Fruit fly (Drosophila melanogaster): ENCODE results near the gene Fur1.

Fur1 gene

DNA sequence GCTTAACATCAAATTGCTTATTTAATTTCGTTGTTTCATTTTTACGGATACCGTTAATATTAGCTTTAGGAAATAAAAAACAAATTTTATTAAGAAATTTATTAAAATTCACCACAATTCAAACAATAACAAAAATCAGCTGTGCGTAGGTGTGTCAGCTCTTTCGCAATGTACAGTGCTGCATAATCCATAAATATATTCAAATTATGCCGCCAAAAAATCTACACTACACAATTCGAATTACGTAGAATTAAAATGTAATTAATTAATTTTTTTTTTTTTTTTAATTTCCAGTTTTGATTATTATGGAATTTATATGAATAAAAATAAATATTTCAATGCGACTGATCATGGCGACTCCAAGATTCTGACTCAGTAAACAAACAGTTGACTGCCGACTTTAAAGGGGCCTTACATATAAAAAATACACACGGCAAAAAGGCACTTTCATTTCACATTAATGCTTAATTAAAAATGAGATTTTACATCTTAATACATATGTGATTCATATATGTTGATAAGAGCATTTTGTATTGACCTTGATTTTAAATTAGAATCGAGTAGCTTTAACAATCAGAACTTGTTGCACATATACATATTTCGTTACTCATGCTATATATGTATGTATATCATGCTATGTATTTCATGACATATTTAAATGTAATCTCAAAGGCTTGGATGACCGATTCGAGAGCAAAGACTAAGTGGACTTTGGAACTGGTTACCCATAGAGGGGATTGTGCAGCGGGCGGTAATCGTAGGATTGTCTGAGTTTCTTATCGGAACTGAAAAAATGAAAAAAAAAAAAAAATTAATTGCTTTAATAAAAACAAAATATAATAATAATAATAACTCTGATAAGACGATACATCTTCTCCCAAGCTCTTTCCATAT is 20.7 kb upstream of the Fur1 start:
- no peak for TF ChIP-seq bcd (GFP tag; optimal IDR thresholded peaks at IDR 0.05)
- TF ChIP-seq pita (GFP tag; optimal IDR thresholded peaks at IDR 0.05): no peak
- no peak for TF ChIP-seq CG9215 (GFP tag; IDR thresholded peaks at IDR 0.05)
- TF ChIP-seq CG18476 (GFP tag; optimal IDR thresholded peaks at IDR 0.05): no peak
- TF ChIP-seq tna (GFP tag; IDR thresholded peaks at IDR 0.05; ENCODE audit: partially characterized antibody): no peak
- no peak for TF ChIP-seq cas (GFP tag; IDR thresholded peaks at IDR 0.05)
- TF ChIP-seq zfh2 (GFP tag; optimal IDR thresholded peaks at IDR 0.05): no peak
- no peak for TF ChIP-seq Ravus (GFP tag; IDR thresholded peaks at IDR 0.05)
- peak; percentile 44 for TF ChIP-seq CG15514 (GFP tag; optimal IDR thresholded peaks at IDR 0.05)
- TF ChIP-seq ftz-f1 (GFP tag; optimal IDR thresholded peaks at IDR 0.05): no peak
- TF ChIP-seq CG17328 (GFP tag; IDR thresholded peaks at IDR 0.05): no peak
- TF ChIP-seq CG13287 (GFP tag; IDR thresholded peaks at IDR 0.05; ENCODE audit: partially characterized antibody): peak; percentile 40
- no peak for TF ChIP-seq so (GFP tag; IDR thresholded peaks at IDR 0.05)
- TF ChIP-seq Hand (GFP tag; optimal IDR thresholded peaks at IDR 0.05): no peak
- no peak for TF ChIP-seq corto (GFP tag; optimal IDR thresholded peaks at IDR 0.05)
- no peak for TF ChIP-seq CG15601 (tag; optimal IDR thresholded peaks at IDR 0.05)
- TF ChIP-seq Sry-β (GFP tag; optimal IDR thresholded peaks at IDR 0.05): peak; percentile 39
- no peak for TF ChIP-seq luna (GFP tag; optimal IDR thresholded peaks at IDR 0.05)
- no peak for TF ChIP-seq CG3995 (GFP tag; optimal IDR thresholded peaks at IDR 0.05)
- TF ChIP-seq Max (GFP tag; optimal IDR thresholded peaks at IDR 0.05): peak; percentile 12
- no peak for TF ChIP-seq CG13894 (tag; optimal IDR thresholded peaks at IDR 0.05)
- no peak for TF ChIP-seq CG1529 (GFP tag; optimal IDR thresholded peaks at IDR 0.05)
- no peak for TF ChIP-seq Dip3 (GFP tag; optimal IDR thresholded peaks at IDR 0.05)
- peak; percentile 54 for TF ChIP-seq lbe (GFP tag; optimal IDR thresholded peaks at IDR 0.05)
- no peak for TF ChIP-seq CG15073 (GFP tag; optimal IDR thresholded peaks at IDR 0.05)
- no peak for TF ChIP-seq CG7372 (GFP tag; IDR thresholded peaks at IDR 0.05)
- no peak for TF ChIP-seq pho (GFP tag; optimal IDR thresholded peaks at IDR 0.05)
- TF ChIP-seq hth (optimal IDR thresholded peaks at IDR 0.05): no peak
- no peak for TF ChIP-seq onecut (GFP tag; IDR thresholded peaks at IDR 0.05)
- no peak for TF ChIP-seq E2f1 (GFP tag; IDR thresholded peaks at IDR 0.05)
- peak; percentile 1 for TF ChIP-seq CG7839 (tag; optimal IDR thresholded peaks at IDR 0.05)
- no peak for TF ChIP-seq CG9797 (GFP tag; optimal IDR thresholded peaks at IDR 0.05)
- peak; percentile 51 for TF ChIP-seq stwl (tag; optimal IDR thresholded peaks at IDR 0.05)
- TF ChIP-seq eve (GFP tag; optimal IDR thresholded peaks at IDR 0.05): no peak
- peak; percentile 31 for TF ChIP-seq CG14710 (tag; optimal IDR thresholded peaks at IDR 0.05)
- TF ChIP-seq CG11247 (GFP tag; IDR thresholded peaks at IDR 0.05): no peak
- no peak for TF ChIP-seq CG17186 (GFP tag; optimal IDR thresholded peaks at IDR 0.05)
- no peak for TF ChIP-seq CG11085 (GFP tag; IDR thresholded peaks at IDR 0.05)
- TF ChIP-seq slbo (GFP tag; IDR thresholded peaks at IDR 0.05): peak; percentile 30; the same call in 1 of the 2 replicates
- TF ChIP-seq mam (GFP tag; optimal IDR thresholded peaks at IDR 0.05): no peak
- no peak for TF ChIP-seq CG13296 (GFP tag; optimal IDR thresholded peaks at IDR 0.05)
- peak; percentile 91 for TF ChIP-seq CG10267 (tag; optimal IDR thresholded peaks at IDR 0.05)
- TF ChIP-seq CG16779 (GFP tag; IDR thresholded peaks at IDR 0.05): no peak
- TF ChIP-seq CG4617 (GFP tag; optimal IDR thresholded peaks at IDR 0.05; ENCODE audit: borderline replicate concordance): no peak
- peak in 1 of 2 experiments; percentile 71 for TF ChIP-seq Pdp1 (GFP tag; optimal IDR thresholded peaks at IDR 0.05)
- no peak for TF ChIP-seq kni (GFP tag; optimal IDR thresholded peaks at IDR 0.05)
- no peak for TF ChIP-seq ttk (GFP tag; IDR thresholded peaks at IDR 0.05)
- peak; percentile 95 for TF ChIP-seq nom (GFP tag; optimal IDR thresholded peaks at IDR 0.05)
- TF ChIP-seq Med (GFP tag): peak; percentile 54
- TF ChIP-seq sens (GFP tag): peak; percentile 55
